Fruit fly (Drosophila melanogaster) Kc167 (cell line): ENCODE data around the gene Gtpx.

Source experiments
- Myc ChIP-seq: fragments of >200 bp; optimal IDR thresholded peaks from 2 replicates; lab custom pipeline; 2017; ENCODE audit warnings: missing external identifiers
- Sin3A ChIP-seq: fragments of >200 bp; optimal IDR thresholded peaks from 2 replicates; lab custom pipeline; 2018; ENCODE audit warnings: missing external identifiers
- h ChIP-seq: fragments of >200 bp; optimal IDR thresholded peaks from 3 replicates; lab custom pipeline; 2018; ENCODE audit warnings: missing external identifiers
- insv ChIP-seq: fragments of >200 bp; optimal IDR thresholded peaks from 3 replicates; lab custom pipeline; 2018; ENCODE audit warnings: missing external identifiers
- psq ChIP-seq: fragments of >200 bp; optimal IDR thresholded peaks from 2 replicates; lab custom pipeline; 2017; ENCODE audit warnings: missing external identifiers
- ttk ChIP-seq: sonication (Bioruptor generic); optimal IDR thresholded peaks from 2 replicates; lab custom pipeline; 2017; ENCODE audit warnings: missing external identifiers

Gene Gtpx

dm6 chr3L:3325925-3326903, at the start of gene Gtpx:
Gene Gtpx (plus strand): TSS chr3L:3326265.
- peak; percentile 57 for TF ChIP-seq h (lab: Kevin White, UChicago)
- no peak for TF ChIP-seq insv (lab: Kevin White, UChicago)

- no peak for TF ChIP-seq psq
- TF ChIP-seq insv (lab: Kevin White, UChicago): no peak
- TF ChIP-seq h (lab: Kevin White, UChicago): no peak
- TF ChIP-seq ttk: no peak
- no peak for TF ChIP-seq Myc (lab: Kevin White, UChicago)
- TF ChIP-seq Sin3A: no peak
Measured at dm6 chr3L:3276930-3277329, 49.1 kb upstream of the Gtpx start.

- TF ChIP-seq h (lab: Kevin White, UChicago): no peak
- no peak for TF ChIP-seq ttk
- no peak for TF ChIP-seq Myc (lab: Kevin White, UChicago)
- no peak for TF ChIP-seq psq
- TF ChIP-seq Sin3A: no peak
- TF ChIP-seq insv (lab: Kevin White, UChicago): no peak
Measured at dm6 chr3L:3279930-3280329, 46.1 kb upstream of the Gtpx start, which contains the start of gene CG12017. Gene CG12017 (plus strand): TSS chr3L:3280239.

dm6 chr3L:3283264-3283663, 42.8 kb upstream of the Gtpx start:
- TF ChIP-seq insv (lab: Kevin White, UChicago) (no peak), ttk (no peak)

- TF ChIP-seq psq (no peak), h (lab: Kevin White, UChicago) (no peak), insv (lab: Kevin White, UChicago) (no peak), Sin3A (no peak), Myc (lab: Kevin White, UChicago) (no peak), ttk (no peak)
Measured at dm6 chr3L:3284900-3285299, 41.2 kb upstream of the Gtpx start.

dm6 chr3L:3288414-3288813, 37.7 kb upstream of the Gtpx start:
- TF ChIP-seq Myc (lab: Kevin White, UChicago): no peak
- TF ChIP-seq ttk: no peak
- TF ChIP-seq Sin3A: no peak
- no peak for TF ChIP-seq psq
- no peak for TF ChIP-seq insv (lab: Kevin White, UChicago)
- TF ChIP-seq h (lab: Kevin White, UChicago): no peak

- TF ChIP-seq Myc (lab: Kevin White, UChicago): no peak
- TF ChIP-seq h (lab: Kevin White, UChicago): no peak
- no peak for TF ChIP-seq psq
- no peak for TF ChIP-seq Sin3A
Measured at dm6 chr3L:3291159-3291558, 34.9 kb upstream of the Gtpx start, which contains the start of gene CG12009. Gene CG12009 (plus strand): TSS chr3L:3291459.

- TF ChIP-seq Myc (lab: Kevin White, UChicago): no peak
- no peak for TF ChIP-seq psq
- TF ChIP-seq Sin3A: no peak
- no peak for TF ChIP-seq ttk
- no peak for TF ChIP-seq h (lab: Kevin White, UChicago)
Measured at dm6 chr3L:3300345-3300744, 25.7 kb upstream of the Gtpx start.

dm6 chr3L:3301171-3301738, 24.8 kb upstream of the Gtpx start:
- TF ChIP-seq Myc (lab: Kevin White, UChicago) (no peak), psq (no peak), Sin3A (no peak), h (lab: Kevin White, UChicago) (no peak), ttk (no peak), insv (lab: Kevin White, UChicago) (no peak)

- TF ChIP-seq Sin3A (no peak), psq (no peak), Myc (lab: Kevin White, UChicago) (no peak), ttk (no peak), h (lab: Kevin White, UChicago) (no peak), insv (lab: Kevin White, UChicago) (no peak)
Measured at dm6 chr3L:3303087-3303526, 23.0 kb upstream of the Gtpx start, which contains the start of gene CG14968. Gene CG14968 (minus strand): TSS chr3L:3303112.

dm6 chr3L:3303534-3304459, 22.3 kb upstream of the Gtpx start, which contains the start of gene ZnT63C:
Gene ZnT63C (plus strand): TSS chr3L:3303708.
- TF ChIP-seq Myc (lab: Kevin White, UChicago) (no peak), Sin3A (no peak), insv (lab: Kevin White, UChicago) (no peak), ttk (no peak), h (lab: Kevin White, UChicago) (no peak), psq (no peak)

dm6 chr3L:3304740-3305139, 21.3 kb upstream of the Gtpx start:
- no peak for TF ChIP-seq insv (lab: Kevin White, UChicago)
- no peak for TF ChIP-seq Sin3A
- TF ChIP-seq psq: no peak
- TF ChIP-seq Myc (lab: Kevin White, UChicago): no peak
- TF ChIP-seq ttk: no peak
